Fruit fly (Drosophila melanogaster): ENCODE results near the gene CG7407.

DNA sequence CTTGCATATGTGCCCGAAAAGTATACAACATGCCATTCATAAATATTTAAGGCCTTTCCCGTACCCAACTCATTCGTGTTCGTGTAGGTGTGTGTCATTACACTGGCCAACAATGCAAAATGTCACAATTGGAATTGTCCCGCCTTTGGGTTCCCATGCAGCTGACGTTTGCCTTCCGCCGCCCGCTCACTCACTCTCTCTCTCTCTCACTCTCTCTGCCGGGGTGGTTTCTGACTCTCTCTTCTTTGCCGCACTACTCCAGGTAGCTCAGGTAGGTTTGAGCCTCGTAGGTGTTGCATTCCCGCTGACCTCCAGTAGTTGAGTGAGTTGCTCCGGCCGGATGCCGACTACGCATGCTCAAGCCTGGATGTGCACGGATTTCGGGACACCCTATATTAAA lies 20.0 kb downstream of the CG7407 start:
- no peak for TF ChIP-seq ttk (optimal IDR thresholded peaks at IDR 0.05)
- no peak for TF ChIP-seq h (optimal IDR thresholded peaks at IDR 0.05)
- no peak for TF ChIP-seq psq (optimal IDR thresholded peaks at IDR 0.05)

All from Kc167 (cell line).